Worm (Caenorhabditis elegans): ENCODE data around the gene ndx-3.

- TF ChIP-seq elt-2 (tag; optimal IDR thresholded peaks at IDR 0.05) (no peak), lin-11 (tag; optimal IDR thresholded peaks at IDR 0.05) (no peak), hlh-8 (tag; optimal IDR thresholded peaks at IDR 0.05) (no peak), F13H6.1 (tag; optimal IDR thresholded peaks at IDR 0.05) (no peak), zip-5 (tag; optimal IDR thresholded peaks at IDR 0.05) (no peak), pha-4 (tag; optimal IDR thresholded peaks at IDR 0.05) (no peak), mec-3 (tag; optimal IDR thresholded peaks at IDR 0.05; ENCODE audit: borderline replicate concordance) (no peak), hlh-13 (GFP tag; optimal IDR thresholded peaks at IDR 0.05) (no peak)
Observed at ce11 chrII:5001866-5002265, 48.5 kb downstream of the ndx-3 start.

Data from whole organism, late embryonic.